Worm (Caenorhabditis elegans) whole organism, young adult: ENCODE data around the gene T04C10.3.

Experiments
- C17E4.6 ChIP-seq: fragments of 200-800 bp; sonication (Bioruptor generic); IDR thresholded peaks from 2 replicates; pipeline ENCODE4 v1.3.6; 2022; ENCODE audit warnings: missing genetic modification reagents, missing genetic modification characterization, missing compliant biosample characterization
- ama-1 ChIP-seq, 3 experiments: fragments of 150-350 bp in 1 of 3; sonication (generic microtip) in 2 of 3; optimal IDR thresholded peaks; 2 replicates each; lab custom pipeline; 2014 to 2018; ENCODE audit warnings: missing biosample characterization in 2 of 3, missing genetic modification characterization in 2 of 3, missing genetic modification reagents in 2 of 3
- hsf-1 ChIP-seq: fragments of 200-800 bp; sonication (Bioruptor generic); IDR thresholded peaks from 2 replicates; pipeline ENCODE4 v1.3.6; 2022; ENCODE audit warnings: missing genetic modification reagents, missing genetic modification characterization, missing compliant biosample characterization

DNA sequence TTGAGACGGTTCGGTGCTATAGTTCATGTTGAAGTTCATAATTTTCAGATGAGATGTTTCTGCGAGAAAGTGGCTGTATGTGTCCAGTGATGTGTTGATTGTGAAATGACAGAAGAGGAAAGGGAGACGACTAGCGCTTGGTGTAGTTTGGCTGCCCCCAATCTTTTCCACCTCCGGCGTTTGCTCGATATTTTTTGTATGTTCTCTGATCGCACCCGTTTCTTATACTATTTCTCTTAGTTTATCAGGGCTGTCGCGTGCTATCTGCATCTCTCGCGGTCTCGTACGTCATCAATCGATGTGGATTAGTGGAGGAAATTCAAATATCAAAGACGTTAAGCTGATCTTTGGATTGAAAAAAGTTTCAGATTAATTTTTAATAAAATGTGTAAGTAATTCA is 1.4 kb upstream of the T04C10.3 start, which contains the start of gene atf-4:
- TF ChIP-seq ama-1 (optimal IDR thresholded peaks at IDR 0.05; lab: Kevin White, UChicago) (no peak), ama-1 (GFP tag; optimal IDR thresholded peaks at IDR 0.05; lab: Kevin White, UChicago) (no peak), hsf-1 (GFP tag; lab: Robert Waterston, UW) (no peak), C17E4.6 (no peak)
